Worm (Caenorhabditis elegans) whole organism, midembryonic: ENCODE measurements around the gene emb-9.

Source experiments
- T22C8.4 ChIP-seq: fragments of 200-800 bp; sonication (Bioruptor generic); IDR thresholded peaks from 2 replicates; pipeline ENCODE4 v1.3.6; 2022; ENCODE audit warnings: missing genetic modification characterization, missing compliant biosample characterization
- cog-1 ChIP-seq: sonication (generic microtip); optimal IDR thresholded peaks from 2 replicates; lab custom pipeline; 2016; ENCODE audit warnings: missing genetic modification characterization, missing compliant biosample characterization
- flt-1 ChIP-seq: fragments of 200-800 bp; sonication (Bioruptor generic); IDR thresholded peaks from 2 replicates; pipeline ENCODE4 v1.3.6; 2022; ENCODE audit warnings: missing genetic modification characterization, missing compliant biosample characterization
- klf-2 ChIP-seq: fragments of 200-800 bp; sonication (Bioruptor generic); conservative IDR thresholded peaks from 2 replicates; pipeline ENCODE4 v1.3.6; 2022; ENCODE audit warnings: missing genetic modification reagents, missing genetic modification characterization, missing compliant biosample characterization
- med-1 ChIP-seq: sonication (generic microtip); optimal IDR thresholded peaks from 2 replicates; lab custom pipeline; 2017; ENCODE audit warnings: missing genetic modification characterization, mild to moderate bottlenecking, missing compliant biosample characterization, antibody characterized with exemption, missing genetic modification reagents; ENCODE audit not compliant: insufficient read depth
- ref-1 ChIP-seq: fragments of 200-800 bp; sonication (Bioruptor generic); conservative IDR thresholded peaks from 2 replicates; pipeline ENCODE4 v1.3.6; 2022; ENCODE audit warnings: missing genetic modification reagents, missing genetic modification characterization, missing compliant biosample characterization
- tab-1 ChIP-seq: fragments of 200-800 bp; sonication (Bioruptor generic); IDR thresholded peaks from 2 replicates; pipeline ENCODE4 v1.3.6; 2022; ENCODE audit warnings: missing genetic modification characterization, missing compliant biosample characterization
- ztf-23 ChIP-seq: fragments of 200-800 bp; sonication (Bioruptor generic); IDR thresholded peaks from 2 replicates; pipeline ENCODE4 v1.3.6; 2022; ENCODE audit warnings: missing genetic modification reagents, missing genetic modification characterization, missing compliant biosample characterization
- ztf-29 ChIP-seq: fragments of 200-800 bp; sonication (Bioruptor generic); IDR thresholded peaks from 2 replicates; pipeline ENCODE4 v1.3.6; 2022; ENCODE audit warnings: missing genetic modification reagents, missing genetic modification characterization, missing compliant biosample characterization

emb-9 gene

ce11 chrIII:9366376-9366775, 22.1 kb upstream of the emb-9 start:
- TF ChIP-seq T22C8.4 = no peak
- TF ChIP-seq med-1 = no peak
- TF ChIP-seq ztf-29 (GFP tag; lab: Robert Waterston, UW) = no peak
- TF ChIP-seq cog-1 (tag; lab: Kevin White, UChicago) = no peak
- TF ChIP-seq tab-1 (GFP tag; lab: Robert Waterston, UW) = no peak
- TF ChIP-seq ref-1 (GFP tag; lab: Robert Waterston, UW) = no peak
- no peak for TF ChIP-seq ztf-23
- no peak for TF ChIP-seq flt-1 (GFP tag; lab: Robert Waterston, UW)

DNA sequence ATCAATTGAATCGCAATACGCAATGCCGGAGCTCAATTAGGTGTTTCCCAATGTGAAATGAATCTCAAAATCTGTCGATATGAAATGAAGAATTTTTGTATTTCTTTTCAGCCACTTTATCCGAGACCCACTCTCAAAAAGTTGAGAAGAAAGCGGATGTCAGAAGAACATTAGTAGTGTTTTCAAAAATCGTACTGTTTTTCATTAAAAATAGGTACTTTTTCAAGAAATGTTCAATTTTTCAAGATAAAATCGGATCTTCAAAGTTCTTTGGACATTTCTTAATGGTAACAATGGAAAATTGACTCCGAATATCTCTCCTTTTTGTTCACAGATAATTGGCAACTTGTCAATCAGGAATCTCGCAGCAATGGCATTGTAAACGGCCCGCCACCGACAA, 17.0 kb upstream of the emb-9 start, which contains the start of gene flp-25:
Gene flp-25, plus strand, starts transcription at position 301 of the 400 bp plus-strand sequence.
- no peak for TF ChIP-seq ref-1 (GFP tag; lab: Robert Waterston, UW)
- no peak for TF ChIP-seq ztf-23
- TF ChIP-seq flt-1 (GFP tag; lab: Robert Waterston, UW) = no peak
- TF ChIP-seq med-1 = no peak
- TF ChIP-seq ztf-29 (GFP tag; lab: Robert Waterston, UW) = no peak
- TF ChIP-seq T22C8.4 = no peak
- no peak for TF ChIP-seq cog-1 (tag; lab: Kevin White, UChicago)
- TF ChIP-seq tab-1 (GFP tag; lab: Robert Waterston, UW) = no peak
- no peak for TF ChIP-seq klf-2

ce11 chrIII:9359060-9359459, 14.8 kb upstream of the emb-9 start, which contains the start of gene K04H4.5:
Gene K04H4.5 (plus strand): TSS chrIII:9359360.
- TF ChIP-seq ztf-29 (GFP tag; lab: Robert Waterston, UW) (no peak), T22C8.4 (no peak), flt-1 (GFP tag; lab: Robert Waterston, UW) (no peak), ztf-23 (no peak), klf-2 (no peak), cog-1 (tag; lab: Kevin White, UChicago) (no peak), tab-1 (GFP tag; lab: Robert Waterston, UW) (no peak), med-1 (no peak), ref-1 (GFP tag; lab: Robert Waterston, UW) (no peak)

ce11 chrIII:9355412-9355969, 11.2 kb upstream of the emb-9 start, which contains the start of gene chtb-1:
Gene chtb-1 (minus strand): TSS chrIII:9355462.
- no peak for TF ChIP-seq med-1
- TF ChIP-seq T22C8.4 = no peak
- TF ChIP-seq flt-1 (GFP tag; lab: Robert Waterston, UW) = no peak
- no peak for TF ChIP-seq klf-2
- TF ChIP-seq ztf-29 (GFP tag; lab: Robert Waterston, UW) = no peak
- no peak for TF ChIP-seq ref-1 (GFP tag; lab: Robert Waterston, UW)
- no peak for TF ChIP-seq tab-1 (GFP tag; lab: Robert Waterston, UW)
- no peak for TF ChIP-seq cog-1 (tag; lab: Kevin White, UChicago)
- TF ChIP-seq ztf-23 = no peak

DNA sequence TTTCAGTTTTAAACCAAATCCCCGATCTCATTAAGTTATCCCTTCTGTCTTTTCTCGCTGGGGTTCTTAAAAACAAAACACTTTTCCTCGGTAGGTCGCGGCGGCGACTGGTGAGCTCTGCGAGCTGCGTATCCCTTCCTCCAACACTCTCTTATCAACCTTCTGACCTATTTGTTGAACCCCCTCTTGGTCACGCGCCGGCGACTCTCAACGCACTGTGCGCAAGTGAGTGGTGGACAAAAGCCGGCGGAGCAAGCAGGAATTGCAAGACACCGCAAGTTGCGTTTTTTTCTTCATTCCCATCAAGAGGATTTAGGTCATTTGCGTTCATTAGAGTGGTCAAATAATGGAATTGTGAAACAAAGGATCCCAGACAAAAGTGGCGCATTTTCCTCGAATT, 9.6 kb upstream of the emb-9 start:
- TF ChIP-seq med-1 = no peak

DNA sequence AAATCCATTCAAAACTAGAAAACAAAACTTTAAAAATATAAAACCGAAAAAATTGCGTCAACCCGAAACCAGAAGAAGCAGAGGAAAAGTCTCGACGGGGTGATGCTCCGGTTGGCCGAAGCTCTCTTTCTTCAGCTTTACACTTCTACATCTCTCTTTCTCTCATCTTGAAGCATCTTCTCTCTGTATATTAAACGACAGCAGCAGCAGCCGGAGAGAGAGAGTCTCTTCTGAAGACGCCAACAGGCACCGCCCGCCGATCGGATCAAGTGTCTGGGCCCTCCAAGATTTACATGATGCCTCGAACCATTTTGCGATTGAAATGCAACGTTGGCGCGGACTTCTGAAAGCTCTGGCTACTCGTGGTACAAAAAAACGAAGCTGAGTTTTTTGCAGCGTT, 2.5 kb upstream of the emb-9 start:
- TF ChIP-seq ztf-23 = 0 out of 2 replicates have a peak, but pooled peaks have one; percentile 14
- no peak for TF ChIP-seq ztf-29 (GFP tag; lab: Robert Waterston, UW)

ce11 chrIII:9346114-9346513, 1.9 kb upstream of the emb-9 start:
- TF ChIP-seq flt-1 (GFP tag; lab: Robert Waterston, UW) (no peak), med-1 (no peak), ref-1 (GFP tag; lab: Robert Waterston, UW) (no peak), ztf-29 (GFP tag; lab: Robert Waterston, UW) (no peak), T22C8.4 (no peak), cog-1 (tag; lab: Kevin White, UChicago) (no peak), ztf-23 (no peak), tab-1 (GFP tag; lab: Robert Waterston, UW) (no peak), klf-2 (no peak)

- TF ChIP-seq med-1 (no peak), ztf-29 (GFP tag; lab: Robert Waterston, UW) (no peak), tab-1 (GFP tag; lab: Robert Waterston, UW) (no peak), ref-1 (GFP tag; lab: Robert Waterston, UW) (no peak), flt-1 (GFP tag; lab: Robert Waterston, UW) (no peak), cog-1 (tag; lab: Kevin White, UChicago) (no peak), T22C8.4 (no peak), ztf-23 (no peak), klf-2 (no peak)
Observed at ce11 chrIII:9340025-9340424, 4.2 kb downstream of the emb-9 start.

- TF ChIP-seq med-1 (no peak), cog-1 (tag; lab: Kevin White, UChicago) (no peak), flt-1 (GFP tag; lab: Robert Waterston, UW) (no peak), ref-1 (GFP tag; lab: Robert Waterston, UW) (no peak), T22C8.4 (no peak)
Observed at ce11 chrIII:9337968-9338367, 6.3 kb downstream of the emb-9 start.

DNA sequence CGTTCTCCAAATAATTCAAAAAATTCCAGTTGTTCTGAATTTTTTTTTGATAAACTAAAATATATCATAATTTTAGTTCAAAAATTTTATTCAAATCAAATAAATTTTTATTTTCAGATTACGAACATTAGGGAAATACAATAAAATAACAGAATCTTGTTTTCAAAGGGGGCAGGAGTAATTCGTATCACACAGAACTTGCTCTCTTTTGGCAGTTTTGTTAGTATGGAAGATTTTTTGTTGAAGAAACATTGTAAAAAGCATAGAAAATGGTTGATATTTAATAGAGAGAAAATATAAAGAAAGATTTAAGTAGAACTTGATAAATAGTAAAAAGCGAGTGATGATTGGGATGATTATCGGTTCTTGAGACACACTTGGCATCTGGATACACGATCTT, 7.4 kb downstream of the emb-9 start:
- TF ChIP-seq ztf-29 (GFP tag; lab: Robert Waterston, UW) (no peak), cog-1 (tag; lab: Kevin White, UChicago) (no peak), med-1 (no peak), flt-1 (GFP tag; lab: Robert Waterston, UW) (no peak), klf-2 (no peak), tab-1 (GFP tag; lab: Robert Waterston, UW) (no peak), ztf-23 (no peak), ref-1 (GFP tag; lab: Robert Waterston, UW) (no peak), T22C8.4 (no peak)

DNA sequence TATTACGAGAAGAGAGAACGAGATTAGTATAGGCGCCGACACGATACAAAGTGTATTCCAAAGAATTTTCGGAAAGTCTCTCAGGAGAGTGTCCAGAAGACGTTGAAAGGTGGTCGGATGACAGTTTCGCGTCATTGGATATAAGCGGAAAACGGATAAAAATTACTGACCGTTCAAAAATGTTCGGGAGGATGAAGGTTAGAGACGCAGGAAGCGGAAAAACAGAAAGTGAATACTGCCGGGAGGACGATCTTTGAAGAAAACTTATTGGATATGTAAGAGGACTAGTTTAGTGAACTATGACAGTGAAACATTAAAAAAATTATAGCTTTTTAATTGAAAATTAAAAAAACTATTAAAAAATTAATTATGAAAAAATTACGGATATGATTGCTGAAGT, 9.2 kb downstream of the emb-9 start:
- TF ChIP-seq ztf-23 (no peak), T22C8.4 (no peak), med-1 (no peak), cog-1 (tag; lab: Kevin White, UChicago) (no peak), klf-2 (no peak), tab-1 (GFP tag; lab: Robert Waterston, UW) (no peak), ztf-29 (GFP tag; lab: Robert Waterston, UW) (no peak), ref-1 (GFP tag; lab: Robert Waterston, UW) (no peak), flt-1 (GFP tag; lab: Robert Waterston, UW) (no peak)
